Fruit fly (Drosophila melanogaster) whole organism, wandering third instar larva: ENCODE results near the gene Xrp1.

Source experiments
- Abd-B ChIP-seq: fragments of >200 bp; optimal IDR thresholded peaks from 2 replicates; lab custom pipeline; 2017; ENCODE audit warnings: missing biosample characterization, missing genetic modification characterization
- CG32264 ChIP-seq: fragments of 200-800 bp; sonication (Bioruptor generic); optimal IDR thresholded peaks from 2 replicates; lab custom pipeline; 2016; ENCODE audit warnings: missing biosample characterization, missing genetic modification characterization
- CG9705 ChIP-seq: fragments of 200-800 bp; sonication (Bioruptor generic); optimal IDR thresholded peaks from 2 replicates; lab custom pipeline; 2018; ENCODE audit warnings: missing biosample characterization, mild to moderate bottlenecking, missing genetic modification characterization
- CrebA ChIP-seq: fragments of 200-800 bp; sonication (Bioruptor generic); optimal IDR thresholded peaks from 2 replicates; lab custom pipeline; 2016; ENCODE audit warnings: missing biosample characterization, mild to moderate bottlenecking, missing genetic modification characterization, borderline replicate concordance
- Dfd ChIP-seq: fragments of >200 bp; optimal IDR thresholded peaks from 2 replicates; lab custom pipeline; 2017; ENCODE audit warnings: missing biosample characterization, missing genetic modification characterization
- Dif ChIP-seq: fragments of 200-275, 200-300 bp; sonication (Bioruptor generic); optimal IDR thresholded peaks from 2 replicates; lab custom pipeline; 2018; ENCODE audit warnings: missing biosample characterization, missing genetic modification characterization; ENCODE audit not compliant: partially characterized antibody
- GATAd ChIP-seq: sonication (Bioruptor generic); optimal IDR thresholded peaks from 2 replicates; lab custom pipeline; 2016; ENCODE audit warnings: missing biosample characterization, missing genetic modification characterization
- HLH106 ChIP-seq: fragments of 200-800 bp; optimal IDR thresholded peaks from 3 replicates; lab custom pipeline; 2019; ENCODE audit warnings: missing biosample characterization, mild to moderate bottlenecking, missing genetic modification characterization, moderate library complexity
- Hnf4 ChIP-seq: fragments of 200-800 bp; sonication (Bioruptor generic); optimal IDR thresholded peaks from 2 replicates; lab custom pipeline; 2016; ENCODE audit warnings: missing biosample characterization, mild to moderate bottlenecking, missing genetic modification characterization
- Hr78 ChIP-seq: fragments of >200 bp; optimal IDR thresholded peaks from 2 replicates; lab custom pipeline; 2017; ENCODE audit warnings: missing biosample characterization, missing genetic modification characterization
- Hr83 ChIP-seq: fragments of 200-300 bp; sonication (Bioruptor generic); optimal IDR thresholded peaks from 2 replicates; lab custom pipeline; 2016; ENCODE audit warnings: missing biosample characterization, mild to moderate bottlenecking, missing genetic modification characterization, moderate library complexity; ENCODE audit not compliant: poor library complexity, severe bottlenecking
- Jra ChIP-seq: sonication (Bioruptor generic); optimal IDR thresholded peaks from 2 replicates; lab custom pipeline; 2016; ENCODE audit warnings: missing biosample characterization, missing genetic modification characterization
- Myc ChIP-seq: fragments of >200 bp; optimal IDR thresholded peaks from 2 replicates; lab custom pipeline; 2017
- N ChIP-seq: fragments of >200 bp; optimal IDR thresholded peaks from 2 replicates; lab custom pipeline; 2018; ENCODE audit warnings: missing biosample characterization, missing external identifiers, missing genetic modification characterization
- OdsH ChIP-seq: fragments of 200-800 bp; sonication (Bioruptor generic); optimal IDR thresholded peaks from 2 replicates; lab custom pipeline; 2016; ENCODE audit warnings: missing biosample characterization, mild to moderate bottlenecking, missing genetic modification characterization
- Rel ChIP-seq, 2 experiments: fragments of 200-800 bp; sonication (Bioruptor generic) in 1 of 2; optimal IDR thresholded peaks; 2 replicates in 1 of 2; 3 replicates in 1 of 2; lab custom pipeline; 2016 to 2019; ENCODE audit warnings: mild to moderate bottlenecking in 2 of 2, missing biosample characterization in 2 of 2, missing genetic modification characterization in 2 of 2, moderate library complexity in 1 of 2
- Vsx2 ChIP-seq: fragments of 200-300, 225-300 bp; sonication (Bioruptor generic); optimal IDR thresholded peaks from 2 replicates; lab custom pipeline; 2018; ENCODE audit warnings: missing biosample characterization, missing genetic modification characterization; ENCODE audit not compliant: partially characterized antibody
- br ChIP-seq: fragments of 200-800 bp; sonication (Bioruptor generic); optimal IDR thresholded peaks from 2 replicates; lab custom pipeline; 2016; ENCODE audit warnings: missing biosample characterization, missing genetic modification characterization
- brk ChIP-seq: fragments of 200-800 bp; sonication (Bioruptor generic); optimal IDR thresholded peaks from 2 replicates; lab custom pipeline; 2016; ENCODE audit warnings: missing biosample characterization, mild to moderate bottlenecking, missing genetic modification characterization
- dmrt93B ChIP-seq: fragments of 200-800 bp; sonication (Bioruptor generic); optimal IDR thresholded peaks from 2 replicates; lab custom pipeline; 2018; ENCODE audit warnings: missing biosample characterization, mild to moderate bottlenecking, missing genetic modification characterization
- dsf ChIP-seq: sonication (Bioruptor generic); optimal IDR thresholded peaks from 2 replicates; lab custom pipeline; 2016; ENCODE audit warnings: missing biosample characterization, missing genetic modification characterization, borderline replicate concordance
- ey ChIP-seq: fragments of 200-800 bp; sonication (Bioruptor generic); optimal IDR thresholded peaks from 2 replicates; lab custom pipeline; 2016; ENCODE audit warnings: missing biosample characterization, missing genetic modification characterization
- foxo ChIP-seq, 2 experiments: fragments of 200-800 bp; sonication (Bioruptor generic); optimal IDR thresholded peaks; 2 replicates in 1 of 2; 3 replicates in 1 of 2; lab custom pipeline; 2016 to 2017; ENCODE audit warnings: missing biosample characterization in 2 of 2, missing genetic modification characterization in 2 of 2
- h ChIP-seq: fragments of 200-800 bp; sonication (Bioruptor generic); optimal IDR thresholded peaks from 3 replicates; lab custom pipeline; 2016; ENCODE audit warnings: missing biosample characterization, mild to moderate bottlenecking, missing genetic modification characterization
- jim ChIP-seq: fragments of 175-275, 200-325 bp; sonication (Bioruptor generic); optimal IDR thresholded peaks from 2 replicates; lab custom pipeline; 2016; ENCODE audit warnings: missing biosample characterization, mild to moderate bottlenecking, missing genetic modification characterization
- lola ChIP-seq: fragments of >200 bp; optimal IDR thresholded peaks from 2 replicates; lab custom pipeline; 2017; ENCODE audit warnings: missing biosample characterization, missing genetic modification characterization
- pan ChIP-seq: fragments of >200 bp; optimal IDR thresholded peaks from 2 replicates; lab custom pipeline; 2017
- psq ChIP-seq: fragments of 200-800 bp; sonication (Bioruptor generic); optimal IDR thresholded peaks from 3 replicates; lab custom pipeline; 2017; ENCODE audit warnings: missing biosample characterization, mild to moderate bottlenecking, missing genetic modification characterization, moderate library complexity
- rgr ChIP-seq: fragments of 200-800 bp; sonication (Bioruptor generic); optimal IDR thresholded peaks from 3 replicates; lab custom pipeline; 2016; ENCODE audit warnings: missing biosample characterization, mild to moderate bottlenecking, missing genetic modification characterization
- sage ChIP-seq: fragments of 200-800 bp; sonication (Bioruptor generic); optimal IDR thresholded peaks from 2 replicates; lab custom pipeline; 2016; ENCODE audit warnings: missing biosample characterization, mild to moderate bottlenecking, missing genetic modification characterization
- sv ChIP-seq: fragments of 200-800 bp; sonication (Bioruptor generic); optimal IDR thresholded peaks from 3 replicates; lab custom pipeline; 2016; ENCODE audit warnings: missing biosample characterization, missing genetic modification characterization
- tai ChIP-seq: sonication (Bioruptor generic); optimal IDR thresholded peaks from 2 replicates; lab custom pipeline; 2016; ENCODE audit warnings: missing biosample characterization, missing genetic modification characterization
- woc ChIP-seq: sonication (Bioruptor generic); optimal IDR thresholded peaks from 2 replicates; lab custom pipeline; 2016; ENCODE audit warnings: missing biosample characterization, mild to moderate bottlenecking, missing genetic modification characterization

Gene Xrp1

DNA sequence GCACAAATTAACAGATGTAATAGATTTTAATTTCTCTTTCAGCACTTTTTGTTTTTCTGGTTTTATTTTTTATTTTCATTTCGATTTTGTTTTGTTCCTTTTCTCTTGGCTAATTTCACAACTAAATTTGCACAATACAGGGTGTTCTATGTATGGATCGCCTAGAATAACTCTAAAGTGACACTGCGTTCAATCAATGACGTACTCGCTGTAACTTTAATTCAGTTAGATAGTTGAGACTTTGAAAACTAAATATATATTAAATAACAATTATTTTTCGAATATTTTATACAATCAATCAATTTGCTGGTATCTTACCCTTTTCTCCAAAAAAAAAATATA is 9.8 kb downstream of the Xrp1 start:
- TF ChIP-seq pan (lab: Kevin White, UChicago) (no peak), CG9705 (GFP tag; lab: Kevin White, UChicago) (no peak), N (GFP tag; lab: Kevin White, UChicago) (no peak), Hr78 (GFP tag; lab: Kevin White, UChicago) (no peak), Dif (no peak)
- TF ChIP-seq, all 38 proteins: peak for 0

DNA sequence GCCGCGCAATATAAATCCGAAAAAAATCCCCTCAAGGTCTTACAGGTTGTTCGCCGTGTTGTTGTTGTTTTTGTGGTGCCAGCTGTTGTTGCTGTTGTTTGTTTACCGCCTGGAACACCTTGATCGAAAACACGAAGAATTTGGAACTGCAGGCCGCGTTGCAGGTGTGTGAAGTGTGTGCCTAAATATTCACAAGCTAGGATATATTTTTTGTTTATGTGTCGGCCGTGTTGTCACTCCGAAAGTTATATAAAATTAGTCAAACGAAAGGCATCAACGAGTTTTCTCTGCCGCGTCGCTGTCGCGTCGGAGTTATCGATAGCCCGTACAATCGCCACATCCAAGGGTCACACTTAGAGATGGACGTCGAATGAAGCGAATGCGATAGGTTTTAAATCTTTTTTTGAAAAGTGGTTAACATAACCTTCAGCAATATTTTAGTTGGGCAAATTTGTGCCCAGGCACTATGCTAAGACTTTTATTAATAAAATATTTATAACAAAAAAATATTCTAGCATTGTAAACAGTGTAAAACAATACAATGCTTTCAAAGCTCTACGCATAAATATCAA is 13.7 kb downstream of the Xrp1 start, which contains the start of gene Mpc1:
Mpc1 (minus strand) TSS at position 314 of the 572 bp plus-strand sequence.
- TF ChIP-seq woc (GFP tag; lab: Kevin White, UChicago) (peak; percentile 43), Abd-B (GFP tag; lab: Kevin White, UChicago) (no peak), Dfd (GFP tag; lab: Kevin White, UChicago) (no peak), lola (GFP tag; lab: Kevin White, UChicago) (no peak), foxo (GFP tag; optimal IDR thresholded peaks at IDR 0.05; lab: Kevin White, UChicago) (peak in 1 of 2 experiments; percentile 27), Rel (GFP tag; optimal IDR thresholded peaks at IDR 0.05; lab: Kevin White, UChicago) (no peak), Rel (tag; optimal IDR thresholded peaks at IDR 0.05; lab: Kevin White, UChicago) (peak; percentile 100), Hnf4 (GFP tag; lab: Kevin White, UChicago) (peak; percentile 4), Vsx2 (GFP tag; lab: Kevin White, UChicago) (no peak), br (GFP tag; lab: Kevin White, UChicago) (no peak), psq (GFP tag; lab: Kevin White, UChicago) (peak; percentile 26), tai (GFP tag; lab: Kevin White, UChicago) (peak; percentile 47), Hr78 (GFP tag; lab: Kevin White, UChicago) (no peak)

DNA sequence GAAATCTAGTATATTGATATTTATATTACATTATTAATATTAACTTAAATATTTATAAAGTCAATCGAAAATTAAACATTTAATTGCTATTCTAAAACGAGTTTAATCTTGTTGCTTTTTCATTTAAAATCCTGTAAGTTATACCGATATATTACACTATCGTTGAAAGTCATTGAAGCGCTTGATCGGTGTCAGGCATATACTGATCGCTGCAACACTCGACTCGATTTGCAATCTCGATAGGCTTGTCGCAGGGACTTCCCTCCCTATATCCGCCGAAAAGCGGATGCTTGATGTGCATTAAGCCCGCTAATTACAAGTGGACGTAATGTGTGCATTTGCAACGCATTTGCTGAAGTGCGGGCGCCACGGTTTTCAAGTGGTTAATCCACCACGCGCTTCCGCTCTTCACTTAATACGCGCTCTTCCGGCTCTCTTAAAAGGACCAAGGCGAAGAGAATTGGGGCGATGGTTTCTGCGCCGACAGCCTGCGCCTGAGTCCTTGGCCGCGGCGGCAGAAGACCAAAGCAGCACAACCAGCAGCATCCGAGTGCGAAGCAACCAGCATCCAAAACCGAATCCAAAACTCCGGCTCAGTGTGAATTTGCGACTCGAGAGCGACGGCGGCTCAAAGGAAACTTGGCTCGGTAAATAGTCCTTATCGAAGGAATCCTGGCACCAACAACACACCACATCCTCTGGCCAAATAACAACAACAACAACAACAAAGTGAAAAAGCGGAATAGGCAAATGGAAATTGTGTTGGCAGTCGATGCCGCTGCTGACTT is 14.3 kb downstream of the Xrp1 start, which contains the start of gene CG42613:
CG42613 (plus strand) TSS at position 279 of the 788 bp plus-strand sequence.
- TF ChIP-seq sv (GFP tag; lab: Kevin White, UChicago) (peak; percentile 45), Jra (no peak), ey (GFP tag; lab: Kevin White, UChicago) (no peak), jim (GFP tag; lab: Kevin White, UChicago) (no peak), Dif (peak; percentile 44), CG9705 (GFP tag; lab: Kevin White, UChicago) (peak; percentile 40), psq (GFP tag; lab: Kevin White, UChicago) (peak; percentile 10), HLH106 (peak; percentile 20), br (GFP tag; lab: Kevin White, UChicago) (peak; percentile 32), foxo (GFP tag; optimal IDR thresholded peaks at IDR 0.05; lab: Kevin White, UChicago) (peak in 1 of 2 experiments; percentile 22), GATAd (no peak), dmrt93B (peak; percentile 51), rgr (GFP tag; lab: Kevin White, UChicago) (peak; percentile 63), sage (GFP tag; lab: Kevin White, UChicago) (no peak), h (GFP tag; lab: Kevin White, UChicago) (peak; percentile 18)
- TF ChIP-seq, all 38 proteins: peak for 10

DNA sequence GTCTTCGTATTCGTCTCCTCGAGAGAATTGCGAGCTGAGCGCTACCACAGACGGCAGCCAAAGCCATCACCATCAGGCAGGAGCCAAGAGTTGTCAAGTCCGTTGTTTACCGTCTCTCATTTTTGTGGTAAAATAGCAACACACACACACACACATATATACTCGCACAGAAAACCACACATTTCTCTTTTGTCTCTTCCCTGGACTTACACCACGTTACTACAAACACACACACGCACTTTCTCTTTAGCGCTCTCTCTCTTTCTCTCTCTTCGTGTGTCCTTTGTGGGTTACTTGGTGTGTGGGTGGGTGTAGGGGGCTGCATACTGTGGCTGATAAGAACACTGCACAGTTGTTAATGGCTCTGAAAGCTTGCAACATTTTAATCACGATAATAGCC is 17.0 kb downstream of the Xrp1 start:
- TF ChIP-seq jim (GFP tag; lab: Kevin White, UChicago) (no peak), brk (GFP tag; lab: Kevin White, UChicago) (no peak), Abd-B (GFP tag; lab: Kevin White, UChicago) (no peak), CG32264 (GFP tag; lab: Kevin White, UChicago) (no peak), CrebA (GFP tag; lab: Kevin White, UChicago) (no peak), OdsH (no peak), lola (GFP tag; lab: Kevin White, UChicago) (no peak), dsf (GFP tag; lab: Kevin White, UChicago) (no peak), rgr (GFP tag; lab: Kevin White, UChicago) (no peak), Dfd (GFP tag; lab: Kevin White, UChicago) (no peak), GATAd (no peak), Hnf4 (GFP tag; lab: Kevin White, UChicago) (no peak), Myc (lab: Kevin White, UChicago) (no peak), Rel (GFP tag; optimal IDR thresholded peaks at IDR 0.05; lab: Kevin White, UChicago) (no peak), Rel (tag; optimal IDR thresholded peaks at IDR 0.05; lab: Kevin White, UChicago) (no peak), tai (GFP tag; lab: Kevin White, UChicago) (no peak), ey (GFP tag; lab: Kevin White, UChicago) (no peak), N (GFP tag; lab: Kevin White, UChicago) (no peak), HLH106 (no peak), Hr83 (GFP tag; lab: Kevin White, UChicago) (no peak), woc (GFP tag; lab: Kevin White, UChicago) (no peak)
- TF ChIP-seq, all 38 proteins: peak for 0
